Worm (Caenorhabditis elegans): ENCODE measurements around the gene maph-9.
A peak's percentile ranks its signal among the peaks of the same experiment; 100 is the strongest.

Gene maph-9

DNA sequence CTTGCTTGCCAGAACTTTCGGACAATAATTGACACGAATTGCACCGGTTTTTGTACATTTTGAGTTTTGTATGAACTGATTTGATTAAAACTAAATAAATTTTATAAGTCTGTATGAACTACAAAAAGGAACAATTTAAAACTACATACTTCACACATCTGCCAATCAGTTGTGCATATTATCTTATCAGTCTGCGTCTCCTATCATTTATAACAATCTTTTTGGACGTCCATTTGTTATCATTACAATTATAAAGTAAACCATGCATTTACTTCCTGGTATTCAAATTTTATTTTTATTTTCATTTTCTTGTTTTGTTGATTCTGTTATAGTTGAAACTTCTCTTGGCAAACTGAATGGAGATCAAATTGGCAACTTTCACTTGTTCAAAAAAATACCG lies 23.9 kb downstream of the maph-9 start, which contains the start of gene cest-10 (continued):
- TF ChIP-seq php-3 (GFP tag; IDR thresholded peaks at IDR 0.05) (no peak), ceh-28 (tag; optimal IDR thresholded peaks at IDR 0.05) (no peak), zip-11 (GFP tag; IDR thresholded peaks at IDR 0.05) (no peak), vab-7 (GFP tag; IDR thresholded peaks at IDR 0.05) (no peak), spr-1 (tag; optimal IDR thresholded peaks at IDR 0.05) (no peak), egl-27 (tag; optimal IDR thresholded peaks at IDR 0.05) (no peak), daf-8 (GFP tag; IDR thresholded peaks at IDR 0.05) (no peak), egl-43 (GFP tag; IDR thresholded peaks at IDR 0.05) (no peak), mxl-2 (GFP tag; conservative IDR thresholded peaks at IDR 0.05) (no peak), nhr-41 (GFP tag; IDR thresholded peaks at IDR 0.05) (no peak), hmg-1.1 (GFP tag; IDR thresholded peaks at IDR 0.05) (no peak), nhr-6 (tag; optimal IDR thresholded peaks at IDR 0.05) (no peak), dmd-6 (GFP tag; IDR thresholded peaks at IDR 0.05) (peak; percentile 96), jun-1 (tag; optimal IDR thresholded peaks at IDR 0.05) (no peak), tra-1 (GFP tag; IDR thresholded peaks at IDR 0.05) (peak; percentile 90)

DNA sequence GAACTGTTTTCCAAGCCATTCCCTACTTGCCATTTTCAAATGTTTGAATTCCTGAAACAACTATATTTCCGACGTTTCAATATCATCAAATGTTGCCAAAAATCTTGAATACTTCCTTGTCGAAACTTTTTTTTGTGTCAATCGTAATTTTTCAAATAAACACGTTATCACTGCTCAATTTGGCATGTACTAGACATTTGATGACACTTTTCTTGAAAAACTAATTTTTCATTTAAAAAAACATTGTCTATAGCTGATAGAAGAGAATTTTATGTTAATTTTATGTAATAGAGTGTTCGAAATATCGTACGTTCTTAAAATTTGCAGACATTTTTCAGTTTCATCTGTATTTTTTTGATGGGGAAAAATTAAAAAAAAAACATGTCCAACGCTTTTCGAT lies 26.4 kb downstream of the maph-9 start:
- no peak for TF ChIP-seq sdz-12 (GFP tag; optimal IDR thresholded peaks at IDR 0.05)
- TF ChIP-seq ama-1 (optimal IDR thresholded peaks at IDR 0.05) = no peak
- TF ChIP-seq F26F4.8 (GFP tag; conservative IDR thresholded peaks at IDR 0.05) = no peak
- TF ChIP-seq dve-1 (tag; optimal IDR thresholded peaks at IDR 0.05; ENCODE audit: insufficient read depth) = peak; percentile 60
- no peak for TF ChIP-seq hmg-1.1 (GFP tag; IDR thresholded peaks at IDR 0.05)
- TF ChIP-seq ceh-44 (GFP tag; IDR thresholded peaks at IDR 0.05) = no peak
- TF ChIP-seq mdt-29 (GFP tag; IDR thresholded peaks at IDR 0.05) = no peak
- TF ChIP-seq ctbp-1 (GFP tag; IDR thresholded peaks at IDR 0.05) = no peak
- no peak for TF ChIP-seq saeg-2 (GFP tag; IDR thresholded peaks at IDR 0.05)
- TF ChIP-seq zag-1 (tag; optimal IDR thresholded peaks at IDR 0.05) = no peak
- TF ChIP-seq mdl-1 (tag; optimal IDR thresholded peaks at IDR 0.05) = no peak
- TF ChIP-seq ztf-11 (tag; optimal IDR thresholded peaks at IDR 0.05) = no peak
- no peak for TF ChIP-seq ztf-7 (tag; optimal IDR thresholded peaks at IDR 0.05)
- no peak for TF ChIP-seq F37D6.2 (tag; optimal IDR thresholded peaks at IDR 0.05)
- TF ChIP-seq aha-1 (tag) = no peak
- no peak for TF ChIP-seq Y75B8A.6 (GFP tag; IDR thresholded peaks at IDR 0.05)
- TF ChIP-seq daf-16 (GFP tag; optimal IDR thresholded peaks at IDR 0.05) = peak in 1 of 2 experiments; percentile 49
- TF ChIP-seq daf-16 (tag; optimal IDR thresholded peaks at IDR 0.05) = peak; percentile 91
- TF ChIP-seq nhr-10 (tag; optimal IDR thresholded peaks at IDR 0.05) = no peak
- TF ChIP-seq tra-1 (GFP tag; IDR thresholded peaks at IDR 0.05) = 0 out of 2 replicates have a peak, but pooled peaks have one; percentile 49
- peak; percentile 38 for TF ChIP-seq hlh-11 (tag; optimal IDR thresholded peaks at IDR 0.05)
- no peak for TF ChIP-seq F44E2.7 (GFP tag; IDR thresholded peaks at IDR 0.05)
- TF ChIP-seq vab-7 (GFP tag; IDR thresholded peaks at IDR 0.05) = no peak
- no peak for TF ChIP-seq ZK337.2 (GFP tag; IDR thresholded peaks at IDR 0.05)
- no peak for TF ChIP-seq nhr-237 (tag; optimal IDR thresholded peaks at IDR 0.05)
- no peak for TF ChIP-seq zfp-2 (tag; optimal IDR thresholded peaks at IDR 0.05)
- TF ChIP-seq pqm-1 (tag; optimal IDR thresholded peaks at IDR 0.05) = no peak
- no peak for TF ChIP-seq arid-1 (GFP tag; conservative IDR thresholded peaks at IDR 0.05)
- TF ChIP-seq gei-8 (GFP tag; optimal IDR thresholded peaks at IDR 0.05) = no peak
- peak; percentile 40 for TF ChIP-seq T20F7.1 (GFP tag; optimal IDR thresholded peaks at IDR 0.05)
- TF ChIP-seq Y5F2A.4 (GFP tag; optimal IDR thresholded peaks at IDR 0.05) = no peak
- no peak for TF ChIP-seq ceh-20 (GFP tag; IDR thresholded peaks at IDR 0.05)
- peak; percentile 94 for TF ChIP-seq dmd-6 (GFP tag; IDR thresholded peaks at IDR 0.05)
- no peak for TF ChIP-seq nhr-76 (tag; optimal IDR thresholded peaks at IDR 0.05)
- no peak for TF ChIP-seq dpl-1 (GFP tag; optimal IDR thresholded peaks at IDR 0.05)
- TF ChIP-seq nhr-48 (tag; optimal IDR thresholded peaks at IDR 0.05) = peak; percentile 54
- no peak for TF ChIP-seq mxl-3 (GFP tag; optimal IDR thresholded peaks at IDR 0.05)
- TF ChIP-seq unc-62 (GFP tag; optimal IDR thresholded peaks at IDR 0.05 in 1 of 2) = peak in 1 of 2 experiments; percentile 4
- TF ChIP-seq unc-62 (tag; optimal IDR thresholded peaks at IDR 0.05) = no peak
- peak; percentile 54; the same call in 1 of the 2 replicates for TF ChIP-seq php-3 (GFP tag; IDR thresholded peaks at IDR 0.05)
- TF ChIP-seq nhr-77 (tag; optimal IDR thresholded peaks at IDR 0.05) = no peak
- no peak for TF ChIP-seq lin-1 (GFP tag; IDR thresholded peaks at IDR 0.05)
